Fruit fly (Drosophila melanogaster): ENCODE measurements around the gene Myc.

The Myc gene

DNA sequence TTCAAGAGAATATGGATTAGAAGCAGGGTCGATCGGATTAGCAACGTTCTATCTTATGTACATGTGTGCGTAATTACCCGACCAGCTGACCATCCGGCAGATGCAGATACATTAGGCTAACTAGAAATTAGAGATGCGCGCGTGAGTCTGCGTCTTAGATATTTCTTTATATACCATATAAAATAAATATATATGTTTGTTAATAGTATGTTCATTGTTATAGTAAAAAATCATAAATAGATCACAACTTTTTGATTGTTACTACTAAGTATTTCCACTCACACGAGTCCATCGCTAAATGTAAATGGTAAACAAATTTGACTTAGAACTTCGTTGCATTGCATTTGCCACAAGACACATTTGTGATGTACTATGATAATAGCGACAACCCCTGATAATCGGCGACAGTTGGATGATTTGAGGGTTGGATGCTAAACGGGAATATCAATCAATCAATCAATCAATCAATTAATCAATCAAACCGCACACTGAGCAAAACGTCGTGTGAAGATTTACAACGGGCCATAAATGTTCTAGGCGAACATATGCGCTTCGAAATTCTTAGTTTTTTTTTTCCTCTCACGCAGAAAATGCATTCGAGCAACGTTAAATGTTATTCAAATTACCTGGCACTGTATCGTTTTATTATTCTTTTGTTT, 24.0 kb downstream of the Myc start (continued):
- TF ChIP-seq CG10209 (GFP tag; optimal IDR thresholded peaks at IDR 0.05) (peak; percentile 39), CG4707 (GFP tag; optimal IDR thresholded peaks at IDR 0.05) (no peak), hth (optimal IDR thresholded peaks at IDR 0.05) (no peak), CG8478 (optimal IDR thresholded peaks at IDR 0.05) (no peak), CG2116 (GFP tag; optimal IDR thresholded peaks at IDR 0.05) (no peak), CG9817 (tag; optimal IDR thresholded peaks at IDR 0.05) (peak; percentile 32), CG5180 (GFP tag; optimal IDR thresholded peaks at IDR 0.05) (no peak), ranshi (GFP tag; IDR thresholded peaks at IDR 0.05) (no peak), CrebB (tag; optimal IDR thresholded peaks at IDR 0.05) (no peak), CG14710 (tag; optimal IDR thresholded peaks at IDR 0.05) (peak; percentile 46), Usf (GFP tag; optimal IDR thresholded peaks at IDR 0.05) (no peak), CG15479 (GFP tag; optimal IDR thresholded peaks at IDR 0.05) (peak; percentile 37), jing (GFP tag; optimal IDR thresholded peaks at IDR 0.05) (no peak), dan (GFP tag; IDR thresholded peaks at IDR 0.05) (no peak), Xbp1 (GFP tag; optimal IDR thresholded peaks at IDR 0.05) (peak; percentile 19), CG4820 (GFP tag; optimal IDR thresholded peaks at IDR 0.05) (no peak), run (tag; optimal IDR thresholded peaks at IDR 0.05) (no peak), CG30020 (tag; optimal IDR thresholded peaks at IDR 0.05) (no peak), cad (GFP tag; optimal IDR thresholded peaks at IDR 0.05) (peak; percentile 75), ewg (GFP tag; optimal IDR thresholded peaks at IDR 0.05) (no peak), Dip2 (GFP tag; IDR thresholded peaks at IDR 0.05) (no peak), CG11560 (tag; IDR thresholded peaks at IDR 0.05) (no peak), az2 (GFP tag; optimal IDR thresholded peaks at IDR 0.05) (no peak), tna (GFP tag; IDR thresholded peaks at IDR 0.05; ENCODE audit: partially characterized antibody) (no peak), ro (GFP tag; IDR thresholded peaks at IDR 0.05) (no peak), NC2α (GFP tag; optimal IDR thresholded peaks at IDR 0.05) (no peak), jumu (GFP tag; optimal IDR thresholded peaks at IDR 0.05) (no peak), mirr (GFP tag; optimal IDR thresholded peaks at IDR 0.05) (no peak), Eip74EF (GFP tag; optimal IDR thresholded peaks at IDR 0.05) (no peak), CG7556 (GFP tag; optimal IDR thresholded peaks at IDR 0.05) (peak; percentile 19), scrt (GFP tag; optimal IDR thresholded peaks at IDR 0.05) (no peak), CG1529 (GFP tag; optimal IDR thresholded peaks at IDR 0.05) (peak; percentile 26), sima (GFP tag; optimal IDR thresholded peaks at IDR 0.05) (no peak), CG2199 (GFP tag; IDR thresholded peaks at IDR 0.05) (no peak), CG10431 (GFP tag; optimal IDR thresholded peaks at IDR 0.05) (no peak), Sox100B (GFP tag; optimal IDR thresholded peaks at IDR 0.05) (peak; percentile 23), CG1024 (GFP tag; IDR thresholded peaks at IDR 0.05) (no peak), CG12659 (GFP tag; optimal IDR thresholded peaks at IDR 0.05) (peak; percentile 22), CG2875 (GFP tag; optimal IDR thresholded peaks at IDR 0.05) (no peak), CG14667 (GFP tag; IDR thresholded peaks at IDR 0.05) (no peak), CG12744 (GFP tag; optimal IDR thresholded peaks at IDR 0.05) (no peak), dm (GFP tag; optimal IDR thresholded peaks at IDR 0.05) (no peak), chif (GFP tag; optimal IDR thresholded peaks at IDR 0.05) (no peak), CG8290 (GFP tag; optimal IDR thresholded peaks at IDR 0.05) (no peak), CG8290 (tag; optimal IDR thresholded peaks at IDR 0.05) (no peak), CG32767 (GFP tag; IDR thresholded peaks at IDR 0.05) (no peak), Sry-β (GFP tag; optimal IDR thresholded peaks at IDR 0.05) (no peak), chm (GFP tag; IDR thresholded peaks at IDR 0.05) (no peak), jigr1 (GFP tag; IDR thresholded peaks at IDR 0.05) (no peak), YL-1 (GFP tag; optimal IDR thresholded peaks at IDR 0.05) (no peak), CG16863 (GFP tag; optimal IDR thresholded peaks at IDR 0.05) (no peak), CG14965 (GFP tag; optimal IDR thresholded peaks at IDR 0.05; ENCODE audit: borderline replicate concordance) (no peak)
